Fruit fly (Drosophila melanogaster): ENCODE data around the gene foxo.

DNA sequence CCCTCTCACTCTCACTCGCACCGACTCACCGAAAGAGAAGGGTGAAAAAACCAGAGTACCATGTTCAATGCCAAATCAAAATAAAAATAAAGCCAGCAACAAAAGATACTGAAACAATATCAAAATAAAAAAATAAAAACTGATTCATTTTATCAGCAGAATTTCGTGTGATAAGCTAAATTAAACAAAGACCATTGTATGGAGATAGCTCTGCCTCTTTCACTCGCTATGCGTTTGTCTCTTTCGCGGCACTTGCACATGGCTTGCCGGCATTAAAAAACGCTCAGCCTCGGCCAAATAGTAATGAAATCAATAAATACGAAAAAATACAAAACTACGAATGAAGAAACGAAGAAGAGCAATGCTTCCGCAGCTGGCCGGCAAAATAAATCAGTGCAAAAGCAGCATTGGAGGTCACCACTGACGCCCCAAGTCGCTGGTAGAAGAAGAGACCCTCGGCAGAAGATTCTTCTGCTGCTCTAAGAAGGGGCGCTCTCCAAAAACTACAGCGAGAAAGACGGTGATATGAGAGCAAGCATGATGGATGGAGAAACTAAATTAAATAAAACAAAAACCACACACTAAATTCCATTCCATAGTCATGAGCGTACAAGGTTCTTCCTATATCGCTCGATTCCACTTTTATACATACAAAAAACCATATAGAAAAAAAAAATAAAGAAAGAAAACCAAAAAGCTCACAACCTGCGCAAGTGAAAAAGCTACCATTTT, 32.4 kb upstream of the foxo start:
- TF ChIP-seq fd96Ca (GFP tag; IDR thresholded peaks at IDR 0.05) (no peak), CG8301 (tag; optimal IDR thresholded peaks at IDR 0.05) (no peak), CG12605 (GFP tag; IDR thresholded peaks at IDR 0.05) (no peak), EcR (GFP tag; optimal IDR thresholded peaks at IDR 0.05) (no peak), Ets98B (GFP tag; IDR thresholded peaks at IDR 0.05) (no peak), CG15710 (tag; optimal IDR thresholded peaks at IDR 0.05) (no peak), Pif1A (GFP tag; optimal IDR thresholded peaks at IDR 0.05) (no peak), Pif1B (GFP tag; optimal IDR thresholded peaks at IDR 0.05) (no peak), D1 (tag; optimal IDR thresholded peaks at IDR 0.05) (no peak), CG14655 (GFP tag; optimal IDR thresholded peaks at IDR 0.05) (no peak), gl (tag; optimal IDR thresholded peaks at IDR 0.05) (no peak), CG9948 (tag; optimal IDR thresholded peaks at IDR 0.05) (no peak)

Measured in whole organism, pupa.